Fruit fly (Drosophila melanogaster): ENCODE data around the gene Mat89Ba.

The Mat89Ba gene

DNA sequence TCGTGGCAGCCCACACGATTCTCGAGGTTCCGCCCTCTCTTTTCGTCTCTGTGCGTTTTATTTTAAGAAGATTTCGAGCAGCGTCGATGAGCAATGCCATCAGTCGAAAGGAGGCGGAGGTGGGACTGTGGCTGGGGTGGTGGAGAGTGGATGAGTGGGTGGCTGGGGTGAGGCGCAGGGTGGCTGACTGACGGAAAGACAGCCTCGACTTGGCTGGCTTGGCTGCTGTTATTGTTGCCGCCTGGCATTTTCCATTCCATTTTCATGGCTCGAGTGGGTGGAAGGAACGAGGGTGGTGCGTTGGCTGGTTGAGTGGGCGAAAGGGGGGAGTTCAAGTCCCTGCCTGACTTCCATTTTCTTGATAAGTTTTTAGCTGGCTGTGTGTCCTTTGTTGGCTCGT, 16.1 kb downstream of the Mat89Ba start (continued):
- TF ChIP-seq klu (GFP tag; IDR thresholded peaks at IDR 0.05) (no peak), CG7839 (tag; optimal IDR thresholded peaks at IDR 0.05) (no peak), PHDP (tag; optimal IDR thresholded peaks at IDR 0.05) (no peak), Hey (tag; optimal IDR thresholded peaks at IDR 0.05) (peak; percentile 3), Opbp (GFP tag; IDR thresholded peaks at IDR 0.05; ENCODE audit: partially characterized antibody) (0 out of 3 replicates have a peak, but pooled peaks have one; percentile 36), CG2875 (GFP tag; optimal IDR thresholded peaks at IDR 0.05) (no peak), abd-A (tag; optimal IDR thresholded peaks at IDR 0.05) (peak; percentile 79), Dp (GFP tag; optimal IDR thresholded peaks at IDR 0.05) (no peak), wdn (GFP tag; IDR thresholded peaks at IDR 0.05) (no peak), CG2199 (GFP tag; IDR thresholded peaks at IDR 0.05) (0 out of 3 replicates have a peak, but pooled peaks have one; percentile 18), sd (tag; optimal IDR thresholded peaks at IDR 0.05) (peak; percentile 42), Nf-YC (tag; optimal IDR thresholded peaks at IDR 0.05) (peak; percentile 5), sens (GFP tag) (peak; percentile 58), kni (GFP tag; optimal IDR thresholded peaks at IDR 0.05) (peak; percentile 2), tna (GFP tag; IDR thresholded peaks at IDR 0.05; ENCODE audit: partially characterized antibody) (0 out of 2 replicates have a peak, but pooled peaks have one; percentile 35), Drgx (GFP tag; IDR thresholded peaks at IDR 0.05) (0 out of 2 replicates have a peak, but pooled peaks have one; percentile 13), ind (GFP tag; optimal IDR thresholded peaks at IDR 0.05) (no peak), Adf1 (GFP tag; IDR thresholded peaks at IDR 0.05) (peak; percentile 70), rib (GFP tag; IDR thresholded peaks at IDR 0.05) (0 out of 2 replicates have a peak, but pooled peaks have one; percentile 11), Deaf1 (tag; optimal IDR thresholded peaks at IDR 0.05) (peak; percentile 58), cwo (GFP tag; optimal IDR thresholded peaks at IDR 0.05) (peak; percentile 3), so (GFP tag; IDR thresholded peaks at IDR 0.05) (peak; percentile 40; the same call in 1 of the 3 replicates), CG6175 (GFP tag; IDR thresholded peaks at IDR 0.05) (0 out of 3 replicates have a peak, but pooled peaks have one; percentile 54), ash1 (GFP tag; optimal IDR thresholded peaks at IDR 0.05) (peak; percentile 53), CG5180 (GFP tag; optimal IDR thresholded peaks at IDR 0.05) (peak; percentile 13), CG30431 (GFP tag; optimal IDR thresholded peaks at IDR 0.05) (no peak), CG11247 (GFP tag; IDR thresholded peaks at IDR 0.05) (peak; percentile 33; the same call in 1 of the 2 replicates), bbx (GFP tag; IDR thresholded peaks at IDR 0.05; ENCODE audit: partially characterized antibody) (0 out of 2 replicates have a peak, but pooled peaks have one; percentile 22), CG1529 (GFP tag; optimal IDR thresholded peaks at IDR 0.05) (no peak), CG16779 (GFP tag; IDR thresholded peaks at IDR 0.05) (0 out of 2 replicates have a peak, but pooled peaks have one; percentile 37), Optix (GFP tag; IDR thresholded peaks at IDR 0.05) (0 out of 3 replicates have a peak, but pooled peaks have one; percentile 27), CG15514 (GFP tag; optimal IDR thresholded peaks at IDR 0.05) (peak; percentile 9), BtbVII (GFP tag; optimal IDR thresholded peaks at IDR 0.05) (no peak), CG16813 (GFP tag; IDR thresholded peaks at IDR 0.05; ENCODE audit: partially characterized antibody) (0 out of 3 replicates have a peak, but pooled peaks have one; percentile 10), CG31365 (tag; optimal IDR thresholded peaks at IDR 0.05) (peak; percentile 2), CG1233 (GFP tag; optimal IDR thresholded peaks at IDR 0.05) (no peak), Max (GFP tag; optimal IDR thresholded peaks at IDR 0.05) (no peak), zfh1 (GFP tag; IDR thresholded peaks at IDR 0.05) (0 out of 3 replicates have a peak, but pooled peaks have one; percentile 5), org-1 (GFP tag; optimal IDR thresholded peaks at IDR 0.05) (no peak), Bgb (GFP tag; IDR thresholded peaks at IDR 0.05; ENCODE audit: partially characterized antibody) (peak; percentile 32; the same call in 1 of the 2 replicates), cas (GFP tag; IDR thresholded peaks at IDR 0.05) (no peak), ftz-f1 (GFP tag; optimal IDR thresholded peaks at IDR 0.05) (peak; percentile 14), Med (GFP tag) (peak; percentile 63), otp (GFP tag; IDR thresholded peaks at IDR 0.05) (0 out of 3 replicates have a peak, but pooled peaks have one; percentile 16), chinmo (GFP tag; IDR thresholded peaks at IDR 0.05; ENCODE audit: partially characterized antibody) (peak; percentile 87; the same call in 3 of the 4 replicates), CG10366 (GFP tag; IDR thresholded peaks at IDR 0.05) (no peak), CG10543 (GFP tag; optimal IDR thresholded peaks at IDR 0.05) (peak; percentile 91), ci (GFP tag; IDR thresholded peaks at IDR 0.05) (0 out of 3 replicates have a peak, but pooled peaks have one; percentile 39), E2f2 (GFP tag; IDR thresholded peaks at IDR 0.05) (no peak)
